Fruit fly (Drosophila melanogaster) whole organism, embryonic: ENCODE data around the gene Nepl18.

Experiments
- Antp ChIP-seq: fragments of 200-800 bp; sonication (Bioruptor generic); optimal IDR thresholded peaks from 3 replicates; lab custom pipeline; 2016; ENCODE audit warnings: missing biosample characterization, missing genetic modification characterization
- Awh ChIP-seq: fragments of 200-800 bp; sonication (Bioruptor generic); IDR thresholded peaks from 2 replicates; pipeline ENCODE4, ENCODE4 v1.3.6; 2022; ENCODE audit warnings: missing biosample characterization, missing genetic modification characterization
- B-H2 ChIP-seq: fragments of 200-800 bp; sonication (Bioruptor generic); optimal IDR thresholded peaks from 2 replicates; lab custom pipeline; 2018; ENCODE audit warnings: missing biosample characterization, mild to moderate bottlenecking, missing genetic modification characterization
- CG10431 ChIP-seq: fragments of 200-800 bp; sonication (Bioruptor generic); optimal IDR thresholded peaks from 3 replicates; lab custom pipeline; 2018; ENCODE audit warnings: missing biosample characterization, mild to moderate bottlenecking, missing genetic modification characterization
- CG13894 ChIP-seq: fragments of 200-800 bp; sonication (Bioruptor generic); optimal IDR thresholded peaks from 3 replicates; lab custom pipeline; 2018; ENCODE audit warnings: missing biosample characterization, mild to moderate bottlenecking, missing genetic modification characterization, moderate library complexity
- CG1529 ChIP-seq: fragments of 200-800 bp; sonication (Bioruptor generic); optimal IDR thresholded peaks from 3 replicates; lab custom pipeline; 2018; ENCODE audit warnings: missing biosample characterization, missing genetic modification characterization
- CG15601 ChIP-seq: fragments of 200-800 bp; sonication (Bioruptor generic); optimal IDR thresholded peaks from 3 replicates; lab custom pipeline; 2019; ENCODE audit warnings: missing biosample characterization, mild to moderate bottlenecking, missing genetic modification characterization, moderate library complexity
- CG17186 ChIP-seq: fragments of 200-800 bp; sonication (Bioruptor generic); optimal IDR thresholded peaks from 3 replicates; lab custom pipeline; 2017; ENCODE audit warnings: missing biosample characterization, missing genetic modification reagents, missing genetic modification characterization
- CG1832 ChIP-seq: fragments of 200-800 bp; sonication (Bioruptor generic); optimal IDR thresholded peaks from 2 replicates; lab custom pipeline; 2017; ENCODE audit warnings: missing biosample characterization, mild to moderate bottlenecking, missing genetic modification characterization, inconsistent platforms
- CG2116 ChIP-seq: fragments of 200-800 bp; sonication (Bioruptor generic); optimal IDR thresholded peaks from 3 replicates; lab custom pipeline; 2018; ENCODE audit warnings: missing biosample characterization, mild to moderate bottlenecking, missing genetic modification characterization
- CG2199 ChIP-seq: fragments of 200-800 bp; sonication (Bioruptor generic); IDR thresholded peaks from 3 replicates; pipeline ENCODE4 v1.3.6; 2022; ENCODE audit warnings: missing biosample characterization, missing genetic modification characterization
- CG2889 ChIP-seq: fragments of 200-800 bp; sonication (Bioruptor generic); IDR thresholded peaks from 3 replicates; pipeline ENCODE4 v1.3.6; 2022; ENCODE audit warnings: missing biosample characterization, missing genetic modification characterization
- CG32767 ChIP-seq: fragments of 200-800 bp; sonication (Bioruptor generic); IDR thresholded peaks from 2 replicates; pipeline ENCODE4 v1.3.6; 2022; ENCODE audit warnings: missing biosample characterization, missing genetic modification characterization
- CG3407 ChIP-seq: fragments of 200-800 bp; sonication (Bioruptor generic); optimal IDR thresholded peaks from 2 replicates; lab custom pipeline; 2018; ENCODE audit warnings: missing biosample characterization, mild to moderate bottlenecking, missing genetic modification characterization
- CG4424 ChIP-seq: fragments of 200-800 bp; sonication (Bioruptor generic); optimal IDR thresholded peaks from 3 replicates; lab custom pipeline; 2016; ENCODE audit warnings: missing biosample characterization, missing genetic modification characterization
- CG6791 ChIP-seq: fragments of 200-800 bp; sonication (Bioruptor generic); IDR thresholded peaks from 3 replicates; pipeline ENCODE4 v1.3.6; 2022; ENCODE audit warnings: missing biosample characterization, missing genetic modification characterization; ENCODE audit not compliant: partially characterized antibody
- CG7963 ChIP-seq: fragments of 200-800 bp; sonication (Bioruptor generic); IDR thresholded peaks from 3 replicates; pipeline ENCODE4 v1.3.6; 2022; ENCODE audit warnings: missing biosample characterization, missing genetic modification characterization; ENCODE audit not compliant: partially characterized antibody
- CG8089 ChIP-seq: fragments of 200-800 bp; sonication (Bioruptor generic); optimal IDR thresholded peaks from 3 replicates; lab custom pipeline; 2016; ENCODE audit warnings: missing biosample characterization, missing genetic modification characterization
- CG8290 ChIP-seq, 3 experiments: fragments of 200-800 bp; sonication (Bioruptor generic); optimal IDR thresholded peaks; 2 replicates each; lab custom pipeline; 2016 to 2019; ENCODE audit warnings: missing biosample characterization in 3 of 3, missing genetic modification characterization in 3 of 3, mild to moderate bottlenecking in 2 of 3, moderate library complexity in 1 of 3
- CG8478 ChIP-seq: fragments of >200 bp; optimal IDR thresholded peaks from 2 replicates; lab custom pipeline; 2018
- CG8944 ChIP-seq: fragments of 200-800 bp; sonication (Bioruptor generic); optimal IDR thresholded peaks from 3 replicates; lab custom pipeline; 2016; ENCODE audit warnings: missing biosample characterization, missing genetic modification characterization
- CG9932 ChIP-seq: fragments of 200-800 bp; sonication (Bioruptor generic); IDR thresholded peaks from 2 replicates; pipeline ENCODE4 v1.3.6; 2022; ENCODE audit warnings: missing biosample characterization, missing genetic modification characterization
- CTCF ChIP-seq: fragments of 200-800 bp; sonication (Bioruptor generic); optimal IDR thresholded peaks from 2 replicates; lab custom pipeline; 2017; ENCODE audit warnings: missing biosample characterization, mild to moderate bottlenecking, missing genetic modification characterization, moderate library complexity
- Deaf1 ChIP-seq: fragments of 200-800 bp; optimal IDR thresholded peaks from 3 replicates; lab custom pipeline; 2019; ENCODE audit warnings: missing biosample characterization, mild to moderate bottlenecking, missing genetic modification characterization, moderate library complexity
- Ets65A ChIP-seq: fragments of 200-800 bp; sonication (Bioruptor generic); peaks from one replicate; lab custom pipeline; 2016; ENCODE audit warnings: missing biosample characterization, missing genetic modification characterization
- HLH54F ChIP-seq: fragments of 200-800 bp; sonication (Bioruptor generic); optimal IDR thresholded peaks from 3 replicates; lab custom pipeline; 2016; ENCODE audit warnings: missing biosample characterization, missing genetic modification characterization
- Kr ChIP-seq: fragments of 200-800 bp; sonication (Bioruptor generic); optimal IDR thresholded peaks from 2 replicates; lab custom pipeline; 2017; ENCODE audit warnings: missing biosample characterization, mild to moderate bottlenecking, missing genetic modification characterization
- NC2β ChIP-seq: fragments of 200-800 bp; sonication (Bioruptor generic); optimal IDR thresholded peaks from 2 replicates; lab custom pipeline; 2016; ENCODE audit warnings: missing biosample characterization, missing genetic modification characterization
- NK7.1 ChIP-seq: fragments of 200-800 bp; sonication (Bioruptor generic); optimal IDR thresholded peaks from 3 replicates; lab custom pipeline; 2016; ENCODE audit warnings: missing biosample characterization, missing genetic modification characterization
- Rx ChIP-seq: fragments of 200-800 bp; sonication (Bioruptor generic); IDR thresholded peaks from 2 replicates; pipeline ENCODE4 v1.3.6; 2022; ENCODE audit warnings: missing biosample characterization, missing genetic modification characterization
- Side ChIP-seq: fragments of 200-800 bp; sonication (Bioruptor generic); optimal IDR thresholded peaks from 2 replicates; lab custom pipeline; 2016; ENCODE audit warnings: missing biosample characterization, missing genetic modification characterization
- Tbp ChIP-seq: fragments of >200 bp; optimal IDR thresholded peaks from 2 replicates; lab custom pipeline; 2018; ENCODE audit warnings: missing biosample characterization, missing genetic modification characterization
- bsh ChIP-seq, 2 experiments: fragments of 200-800 bp; sonication (Bioruptor generic); optimal IDR thresholded peaks; 2 replicates each; lab custom pipeline; 2017 to 2018; ENCODE audit warnings: mild to moderate bottlenecking in 2 of 2, missing biosample characterization in 2 of 2, missing genetic modification characterization in 2 of 2, moderate library complexity in 1 of 2
- caup ChIP-seq: fragments of 200-800 bp; sonication (Bioruptor generic); optimal IDR thresholded peaks from 3 replicates; lab custom pipeline; 2017; ENCODE audit warnings: missing biosample characterization, mild to moderate bottlenecking, missing genetic modification characterization, moderate library complexity; ENCODE audit not compliant: severe bottlenecking
- cg ChIP-seq: fragments of 200-800 bp; sonication (Bioruptor generic); optimal IDR thresholded peaks from 3 replicates; lab custom pipeline; 2019; ENCODE audit warnings: missing biosample characterization, mild to moderate bottlenecking, missing genetic modification characterization, moderate library complexity
- ci ChIP-seq: fragments of 200-800 bp; sonication (Bioruptor generic); IDR thresholded peaks from 3 replicates; pipeline ENCODE4 v1.3.6; 2022; ENCODE audit warnings: missing biosample characterization, missing genetic modification characterization
- corto ChIP-seq: fragments of 200-800 bp; sonication (Bioruptor generic); optimal IDR thresholded peaks from 2 replicates; lab custom pipeline; 2016; ENCODE audit warnings: missing biosample characterization, mild to moderate bottlenecking, missing genetic modification characterization, moderate library complexity
- dm ChIP-seq: fragments of 200-800 bp; sonication (Bioruptor generic); optimal IDR thresholded peaks from 3 replicates; lab custom pipeline; 2016; ENCODE audit warnings: missing biosample characterization, missing genetic modification characterization
- dpn ChIP-seq, 2 experiments: fragments of 200-800 bp; sonication (Bioruptor generic); optimal IDR thresholded peaks; 3 replicates each; lab custom pipeline; 2016; ENCODE audit warnings: missing biosample characterization in 2 of 2, missing genetic modification characterization in 2 of 2
- gce ChIP-seq: fragments of 200-800 bp; sonication (Bioruptor generic); IDR thresholded peaks from 3 replicates; pipeline ENCODE4 v1.3.6; 2022; ENCODE audit warnings: missing biosample characterization, missing genetic modification characterization
- ind ChIP-seq: fragments of 200-800 bp; sonication (Bioruptor generic); optimal IDR thresholded peaks from 3 replicates; lab custom pipeline; 2016; ENCODE audit warnings: missing biosample characterization, missing genetic modification characterization
- kni ChIP-seq: fragments of 200-800 bp; sonication (Bioruptor generic); optimal IDR thresholded peaks from 3 replicates; lab custom pipeline; 2017; ENCODE audit warnings: mild to moderate bottlenecking, missing biosample characterization, missing genetic modification reagents, missing genetic modification characterization
- mld ChIP-seq: fragments of 200-800 bp; sonication (Bioruptor generic); IDR thresholded peaks from 3 replicates; pipeline ENCODE4 v1.3.6; 2022; ENCODE audit warnings: missing biosample characterization, missing genetic modification characterization; ENCODE audit not compliant: partially characterized antibody
- nerfin-1 ChIP-seq: fragments of 200-800 bp; sonication (Bioruptor generic); optimal IDR thresholded peaks from 3 replicates; lab custom pipeline; 2019; ENCODE audit warnings: missing biosample characterization, mild to moderate bottlenecking, missing genetic modification characterization, moderate library complexity
- nerfin-2 ChIP-seq: fragments of 200-800 bp; sonication (Bioruptor generic); IDR thresholded peaks from 2 replicates; pipeline ENCODE4 v1.3.6; 2022; ENCODE audit warnings: missing biosample characterization, missing genetic modification characterization; ENCODE audit not compliant: partially characterized antibody
- oc ChIP-seq: fragments of 200-800 bp; sonication (Bioruptor generic); optimal IDR thresholded peaks from 2 replicates; lab custom pipeline; 2018; ENCODE audit warnings: missing biosample characterization, mild to moderate bottlenecking, missing genetic modification characterization, moderate library complexity
- prd ChIP-seq, 3 experiments: fragments of >200 bp in 2 of 3; fragments of 200-800 bp in 1 of 3; sonication (Bioruptor generic) in 1 of 3; optimal IDR thresholded peaks in 2 of 3; IDR thresholded peaks in 1 of 3; 2 replicates in 2 of 3; 3 replicates in 1 of 3; pipeline versions ENCODE4 v1.3.6 to Lab custom; 2017 to 2022; ENCODE audit warnings: missing biosample characterization in 1 of 3, missing genetic modification characterization in 1 of 3
- rib ChIP-seq: fragments of 200-800 bp; sonication (Bioruptor generic); IDR thresholded peaks from 2 replicates; pipeline ENCODE4 v1.3.6; 2022; ENCODE audit warnings: missing biosample characterization, missing genetic modification characterization
- sna ChIP-seq: fragments of 200-800 bp; sonication (Bioruptor generic); IDR thresholded peaks from 2 replicates; pipeline ENCODE4 v1.3.6; 2022; ENCODE audit warnings: missing biosample characterization, missing genetic modification characterization; ENCODE audit not compliant: partially characterized antibody
- sr ChIP-seq: fragments of 200-800 bp; sonication (Bioruptor generic); IDR thresholded peaks from 3 replicates; pipeline ENCODE4 v1.3.6; 2022; ENCODE audit warnings: missing biosample characterization, missing genetic modification characterization
- tup ChIP-seq: fragments of 200-800 bp; sonication (Bioruptor generic); optimal IDR thresholded peaks from 2 replicates; lab custom pipeline; 2016; ENCODE audit warnings: missing biosample characterization, mild to moderate bottlenecking, missing genetic modification characterization, moderate library complexity

Nepl18 gene

dm6 chr3R:28858241-28858647, 17.2 kb upstream of the Nepl18 start (continued):
- TF ChIP-seq Deaf1 (peak; percentile 69), CG6791 (GFP tag; lab: Robert Waterston, UW) (peak; percentile 30; the same call in 1 of the 3 replicates), Tbp (GFP tag; lab: Kevin White, UChicago) (no peak), Awh (GFP tag; lab: Robert Waterston, UW) (no peak), B-H2 (no peak), ci (GFP tag; lab: Robert Waterston, UW) (peak; percentile 16; the same call in 1 of the 3 replicates), caup (GFP tag; lab: Kevin White, UChicago) (no peak), CTCF (GFP tag; lab: Kevin White, UChicago) (peak; percentile 4), NK7.1 (GFP tag; lab: Kevin White, UChicago) (no peak), CG8944 (GFP tag; lab: Kevin White, UChicago) (no peak), CG4424 (GFP tag; lab: Kevin White, UChicago) (peak; percentile 87), kni (GFP tag; lab: Kevin White, UChicago) (peak; percentile 8), CG32767 (GFP tag; lab: Robert Waterston, UW) (0 out of 2 replicates have a peak, but pooled peaks have one; percentile 38), CG2116 (GFP tag; lab: Kevin White, UChicago) (peak; percentile 26), NC2β (GFP tag; lab: Kevin White, UChicago) (no peak), CG13894 (tag; lab: Kevin White, UChicago) (peak; percentile 35), CG15601 (tag; lab: Kevin White, UChicago) (peak; percentile 26), CG3407 (GFP tag; lab: Kevin White, UChicago) (no peak), oc (tag; lab: Kevin White, UChicago) (no peak), dpn (GFP tag; optimal IDR thresholded peaks at IDR 0.05; lab: Kevin White, UChicago) (no peak), gce (GFP tag; lab: Robert Waterston, UW) (no peak), CG8089 (GFP tag; lab: Kevin White, UChicago) (no peak), CG1529 (GFP tag; lab: Kevin White, UChicago) (no peak), mld (no peak), Side (no peak), ind (GFP tag; lab: Kevin White, UChicago) (no peak), nerfin-2 (GFP tag; lab: Robert Waterston, UW) (no peak), CG8478 (lab: Kevin White, UChicago) (peak; percentile 50), Antp (GFP tag; lab: Kevin White, UChicago) (no peak), bsh (GFP tag; optimal IDR thresholded peaks at IDR 0.05; lab: Kevin White, UChicago) (peak in 1 of 2 experiments; percentile 90), prd (optimal IDR thresholded peaks at IDR 0.05; lab: Kevin White, UChicago) (no peak), prd (GFP tag; IDR thresholded peaks at IDR 0.05; lab: Robert Waterston, UW) (no peak), corto (peak; percentile 68), rib (peak; percentile 35; the same call in 1 of the 2 replicates), nerfin-1 (tag; lab: Kevin White, UChicago) (no peak), Kr (GFP tag; lab: Kevin White, UChicago) (peak; percentile 71), CG1832 (GFP tag; lab: Kevin White, UChicago) (peak; percentile 72), sr (GFP tag; lab: Robert Waterston, UW) (no peak), CG9932 (no peak), CG7963 (no peak), Rx (GFP tag; lab: Robert Waterston, UW) (no peak), CG8290 (GFP tag; optimal IDR thresholded peaks at IDR 0.05; lab: Kevin White, UChicago) (peak; percentile 24), CG8290 (tag; optimal IDR thresholded peaks at IDR 0.05; lab: Kevin White, UChicago) (no peak), HLH54F (GFP tag; lab: Kevin White, UChicago) (no peak), dm (GFP tag; lab: Kevin White, UChicago) (no peak), CG17186 (GFP tag; lab: Kevin White, UChicago) (no peak), tup (no peak), CG2199 (GFP tag; lab: Robert Waterston, UW) (peak; percentile 84), Ets65A (GFP tag; lab: Kevin White, UChicago) (no peak), cg (peak; percentile 81), CG10431 (GFP tag; lab: Kevin White, UChicago) (no peak), CG2889 (GFP tag; lab: Robert Waterston, UW) (no peak), sna (GFP tag; lab: Robert Waterston, UW) (no peak)
